Fruit fly (Drosophila melanogaster) Kc167 (cell line): ENCODE results near the gene Ktch.

ENCODE experiments used
- psq ChIP-seq: fragments of >200 bp; optimal IDR thresholded peaks from 2 replicates; lab custom pipeline; 2017; ENCODE audit warnings: missing external identifiers
- ttk ChIP-seq: sonication (Bioruptor generic); optimal IDR thresholded peaks from 2 replicates; lab custom pipeline; 2017; ENCODE audit warnings: missing external identifiers

DNA sequence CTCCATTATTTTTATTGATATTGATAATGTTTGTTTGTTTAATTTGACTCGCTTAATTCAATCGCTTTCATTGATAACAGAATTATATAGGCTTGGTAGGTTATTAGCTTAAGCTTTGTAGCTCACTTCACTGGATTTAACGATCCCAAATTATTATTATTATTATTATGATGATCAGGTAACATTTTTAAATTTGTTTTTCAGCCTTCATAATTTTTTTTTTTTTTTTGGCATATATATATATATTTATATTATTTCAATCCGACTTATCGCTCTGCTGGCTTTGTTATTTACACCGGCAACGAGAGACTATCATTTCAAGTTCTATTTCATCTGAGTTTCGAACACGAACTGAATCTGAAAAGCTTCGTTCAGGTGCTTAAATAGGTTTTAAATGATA lies 29.4 kb downstream of the Ktch start, which contains the start of gene CG15553:
- TF ChIP-seq ttk (no peak), psq (lab: Kevin White, UChicago) (no peak)
